Fruit fly (Drosophila melanogaster) whole organism, embryonic: ENCODE results near the gene CG42404.

ENCODE experiments used
- BEAF-32 ChIP-seq: fragments of 200-800 bp; sonication (Bioruptor generic); optimal IDR thresholded peaks from 3 replicates; lab custom pipeline; 2017; ENCODE audit warnings: missing biosample characterization, missing genetic modification characterization, mild to moderate bottlenecking, moderate library complexity, missing genetic modification reagents
- Bgb ChIP-seq: fragments of 200-800 bp; sonication (Bioruptor generic); IDR thresholded peaks from 2 replicates; pipeline ENCODE4 v1.3.6; 2022; ENCODE audit warnings: missing biosample characterization, missing genetic modification characterization; ENCODE audit not compliant: partially characterized antibody
- CG10274 ChIP-seq: fragments of 200-800 bp; sonication (Bioruptor generic); optimal IDR thresholded peaks from 3 replicates; lab custom pipeline; 2017; ENCODE audit warnings: missing biosample characterization, mild to moderate bottlenecking, missing genetic modification characterization
- CG12104 ChIP-seq: fragments of 200-800 bp; sonication (Bioruptor generic); optimal IDR thresholded peaks from 3 replicates; lab custom pipeline; 2016; ENCODE audit warnings: missing biosample characterization, missing genetic modification characterization
- CG12299 ChIP-seq: fragments of 200-800 bp; sonication (Bioruptor generic); optimal IDR thresholded peaks from 2 replicates; lab custom pipeline; 2018; ENCODE audit warnings: missing biosample characterization, mild to moderate bottlenecking, missing genetic modification characterization
- CG12659 ChIP-seq: fragments of 200-800 bp; sonication (Bioruptor generic); optimal IDR thresholded peaks from 3 replicates; lab custom pipeline; 2017; ENCODE audit warnings: mild to moderate bottlenecking, missing biosample characterization, missing genetic modification reagents, missing genetic modification characterization
- CG13287 ChIP-seq: fragments of 200-800 bp; sonication (Bioruptor generic); IDR thresholded peaks from 2 replicates; pipeline ENCODE4 v1.3.6; 2022; ENCODE audit warnings: missing biosample characterization, missing genetic modification characterization; ENCODE audit not compliant: partially characterized antibody
- CG13894 ChIP-seq: fragments of 200-800 bp; sonication (Bioruptor generic); optimal IDR thresholded peaks from 3 replicates; lab custom pipeline; 2018; ENCODE audit warnings: missing biosample characterization, mild to moderate bottlenecking, missing genetic modification characterization, moderate library complexity
- CG14014 ChIP-seq: fragments of 200-800 bp; sonication (Bioruptor generic); IDR thresholded peaks from 2 replicates; pipeline ENCODE4 v1.3.6; 2022; ENCODE audit warnings: missing biosample characterization, missing genetic modification characterization
- CG14965 ChIP-seq: fragments of 200-800 bp; sonication (Bioruptor generic); optimal IDR thresholded peaks from 2 replicates; lab custom pipeline; 2016; ENCODE audit warnings: missing biosample characterization, missing genetic modification characterization, borderline replicate concordance
- CG1603 ChIP-seq: fragments of 200-800 bp; sonication (Bioruptor generic); optimal IDR thresholded peaks from 2 replicates; lab custom pipeline; 2019; ENCODE audit warnings: missing biosample characterization, mild to moderate bottlenecking, missing genetic modification characterization, moderate library complexity
- CG17359 ChIP-seq: fragments of 200-800 bp; sonication (Bioruptor generic); optimal IDR thresholded peaks from 3 replicates; lab custom pipeline; 2018; ENCODE audit warnings: missing biosample characterization, mild to moderate bottlenecking, missing genetic modification characterization, moderate library complexity
- CG18599 ChIP-seq: fragments of 200-800 bp; sonication (Bioruptor generic); optimal IDR thresholded peaks from 3 replicates; lab custom pipeline; 2017; ENCODE audit warnings: missing biosample characterization, missing genetic modification characterization, mild to moderate bottlenecking, moderate library complexity, missing genetic modification reagents
- CG6272 ChIP-seq: fragments of 200-800 bp; sonication (Bioruptor generic); IDR thresholded peaks from 2 replicates; pipeline ENCODE4 v1.3.6; 2022; ENCODE audit warnings: missing biosample characterization, missing genetic modification characterization
- CG6689 ChIP-seq: fragments of 200-800 bp; sonication (Bioruptor generic); IDR thresholded peaks from 2 replicates; pipeline ENCODE4 v1.3.6; 2022; ENCODE audit warnings: missing biosample characterization, missing genetic modification characterization
- CG6813 ChIP-seq: fragments of 200-800 bp; sonication (Bioruptor generic); optimal IDR thresholded peaks from 2 replicates; lab custom pipeline; 2017; ENCODE audit warnings: missing biosample characterization, missing genetic modification characterization, mild to moderate bottlenecking, moderate library complexity, missing genetic modification reagents
- CG7963 ChIP-seq: fragments of 200-800 bp; sonication (Bioruptor generic); IDR thresholded peaks from 3 replicates; pipeline ENCODE4 v1.3.6; 2022; ENCODE audit warnings: missing biosample characterization, missing genetic modification characterization; ENCODE audit not compliant: partially characterized antibody
- CG8281 ChIP-seq: fragments of 200-800 bp; sonication (Bioruptor generic); optimal IDR thresholded peaks from 2 replicates; lab custom pipeline; 2018; ENCODE audit warnings: missing biosample characterization, mild to moderate bottlenecking, missing genetic modification characterization, moderate library complexity
- CG8290 ChIP-seq, 3 experiments: fragments of 200-800 bp; sonication (Bioruptor generic); optimal IDR thresholded peaks; 2 replicates each; lab custom pipeline; 2016 to 2019; ENCODE audit warnings: missing biosample characterization in 3 of 3, missing genetic modification characterization in 3 of 3, mild to moderate bottlenecking in 2 of 3, moderate library complexity in 1 of 3
- Dll ChIP-seq: fragments of 200-800 bp; sonication (Bioruptor generic); IDR thresholded peaks from 4 replicates; pipeline ENCODE4 v1.3.6; 2022; ENCODE audit warnings: missing biosample characterization, missing genetic modification characterization; ENCODE audit not compliant: partially characterized antibody
- Doc3 ChIP-seq: fragments of 200-800 bp; sonication (Bioruptor generic); IDR thresholded peaks from 3 replicates; pipeline ENCODE4 v1.3.6; 2022; ENCODE audit warnings: missing biosample characterization, missing genetic modification characterization; ENCODE audit not compliant: partially characterized antibody
- Dref ChIP-seq: fragments of 200-800 bp; sonication (Bioruptor generic); IDR thresholded peaks from 2 replicates; pipeline ENCODE4 v1.3.6; 2022; ENCODE audit warnings: missing biosample characterization, missing genetic modification characterization
- HLH4C ChIP-seq: fragments of 200-800 bp; sonication (Bioruptor generic); IDR thresholded peaks from 3 replicates; pipeline ENCODE4 v1.3.6; 2022; ENCODE audit warnings: missing biosample characterization, missing genetic modification characterization; ENCODE audit not compliant: partially characterized antibody
- Jarid2 ChIP-seq: fragments of 200-800 bp; sonication (Bioruptor generic); optimal IDR thresholded peaks from 3 replicates; lab custom pipeline; 2017; ENCODE audit warnings: mild to moderate bottlenecking, missing biosample characterization, missing genetic modification reagents, missing genetic modification characterization
- MESR4 ChIP-seq: fragments of 200-800 bp; sonication (Bioruptor generic); optimal IDR thresholded peaks from 2 replicates; lab custom pipeline; 2018; ENCODE audit warnings: missing biosample characterization, mild to moderate bottlenecking, missing genetic modification characterization, moderate library complexity
- Med ChIP-seq: fragments of 200-800 bp; sonication (Bioruptor generic); peaks from one replicate; lab custom pipeline; 2016; ENCODE audit warnings: missing biosample characterization, missing genetic modification characterization, mild to moderate bottlenecking, inconsistent platforms, moderate library complexity
- Opbp ChIP-seq: fragments of 200-800 bp; sonication (Bioruptor generic); IDR thresholded peaks from 3 replicates; pipeline ENCODE4 v1.3.6; 2022; ENCODE audit warnings: missing biosample characterization, missing genetic modification characterization; ENCODE audit not compliant: partially characterized antibody
- Scr ChIP-seq: fragments of 200-800 bp; sonication (Bioruptor generic); IDR thresholded peaks from 2 replicates; pipeline ENCODE4 v1.3.6; 2022; ENCODE audit warnings: missing biosample characterization, missing genetic modification characterization; ENCODE audit not compliant: partially characterized antibody
- ato ChIP-seq: fragments of 200-800 bp; sonication (Bioruptor generic); IDR thresholded peaks from 2 replicates; pipeline ENCODE4 v1.3.6; 2022; ENCODE audit warnings: missing biosample characterization, missing genetic modification characterization; ENCODE audit not compliant: partially characterized antibody
- bab2 ChIP-seq: fragments of 200-800 bp; sonication (Bioruptor generic); optimal IDR thresholded peaks from 2 replicates; lab custom pipeline; 2016; ENCODE audit warnings: missing biosample characterization, missing genetic modification characterization
- chinmo ChIP-seq: fragments of 200-800 bp; sonication (Bioruptor generic); IDR thresholded peaks from 4 replicates; pipeline ENCODE4 v1.3.6; 2022; ENCODE audit warnings: missing biosample characterization, missing genetic modification characterization; ENCODE audit not compliant: partially characterized antibody
- ci ChIP-seq: fragments of 200-800 bp; sonication (Bioruptor generic); IDR thresholded peaks from 3 replicates; pipeline ENCODE4 v1.3.6; 2022; ENCODE audit warnings: missing biosample characterization, missing genetic modification characterization
- dpn ChIP-seq, 2 experiments: fragments of 200-800 bp; sonication (Bioruptor generic); optimal IDR thresholded peaks; 3 replicates each; lab custom pipeline; 2016; ENCODE audit warnings: missing biosample characterization in 2 of 2, missing genetic modification characterization in 2 of 2
- grau ChIP-seq: fragments of 200-800 bp; optimal IDR thresholded peaks from 3 replicates; lab custom pipeline; 2019; ENCODE audit warnings: missing biosample characterization, mild to moderate bottlenecking, missing genetic modification characterization, moderate library complexity
- grn ChIP-seq: fragments of 200-800 bp; sonication (Bioruptor generic); optimal IDR thresholded peaks from 3 replicates; lab custom pipeline; 2017; ENCODE audit warnings: missing biosample characterization, missing genetic modification characterization
- gro ChIP-seq: fragments of 200-800 bp; sonication (Bioruptor generic); optimal IDR thresholded peaks from 2 replicates; lab custom pipeline; 2016; ENCODE audit warnings: missing biosample characterization, missing genetic modification characterization
- hb ChIP-seq: fragments of 200-800 bp; sonication (Bioruptor generic); IDR thresholded peaks from 3 replicates; pipeline ENCODE4 v1.3.6; 2022; ENCODE audit warnings: missing biosample characterization, missing genetic modification characterization; ENCODE audit not compliant: partially characterized antibody
- oc ChIP-seq: fragments of 200-800 bp; sonication (Bioruptor generic); optimal IDR thresholded peaks from 2 replicates; lab custom pipeline; 2018; ENCODE audit warnings: missing biosample characterization, mild to moderate bottlenecking, missing genetic modification characterization, moderate library complexity
- repo ChIP-seq: fragments of 200-800 bp; sonication (Bioruptor generic); optimal IDR thresholded peaks from 2 replicates; lab custom pipeline; 2016; ENCODE audit warnings: missing biosample characterization, missing genetic modification characterization
- sens ChIP-seq: fragments of 200-800 bp; sonication (Bioruptor generic); peaks from one replicate; lab custom pipeline; 2016; ENCODE audit warnings: missing biosample characterization, missing genetic modification characterization
- sisA ChIP-seq: fragments of 200-800 bp; sonication (Bioruptor generic); IDR thresholded peaks from 2 replicates; pipeline ENCODE4 v1.3.6; 2022; ENCODE audit warnings: missing biosample characterization, missing genetic modification characterization
- stwl ChIP-seq: fragments of 200-800 bp; sonication (Bioruptor generic); optimal IDR thresholded peaks from 3 replicates; lab custom pipeline; 2018; ENCODE audit warnings: missing biosample characterization, mild to moderate bottlenecking, missing genetic modification characterization, moderate library complexity
- tio ChIP-seq: fragments of 200-800 bp; sonication (Bioruptor generic); optimal IDR thresholded peaks from 2 replicates; lab custom pipeline; 2017; ENCODE audit warnings: missing biosample characterization, missing genetic modification characterization, inconsistent platforms
- unc-4 ChIP-seq: fragments of 200-800 bp; sonication (Bioruptor generic); IDR thresholded peaks from 2 replicates; pipeline ENCODE4 v1.3.6; 2022; ENCODE audit warnings: missing biosample characterization, missing genetic modification characterization; ENCODE audit not compliant: partially characterized antibody
- vvl ChIP-seq: fragments of 200-800 bp; sonication (Bioruptor generic); IDR thresholded peaks from 2 replicates; pipeline ENCODE4 v1.3.6; 2022; ENCODE audit warnings: missing biosample characterization, missing genetic modification characterization

Gene CG42404

dm6 chr3R:15205223-15205622 lies 44.7 kb upstream of the CG42404 start (continued):
- TF ChIP-seq CG12299 (no peak), dpn (GFP tag; optimal IDR thresholded peaks at IDR 0.05; lab: Kevin White, UChicago) (no peak), grn (GFP tag; lab: Kevin White, UChicago) (no peak), Dll (GFP tag; lab: Robert Waterston, UW) (no peak), CG12104 (GFP tag; lab: Kevin White, UChicago) (no peak), gro (GFP tag; lab: Kevin White, UChicago) (no peak), CG6272 (GFP tag; lab: Robert Waterston, UW) (no peak), CG8281 (tag; lab: Kevin White, UChicago) (no peak), grau (tag; lab: Kevin White, UChicago) (no peak), CG14965 (GFP tag; lab: Kevin White, UChicago) (no peak), CG7963 (GFP tag; lab: Robert Waterston, UW) (0 out of 3 replicates have a peak, but pooled peaks have one; percentile 19), CG18599 (GFP tag; lab: Kevin White, UChicago) (no peak), chinmo (GFP tag; lab: Robert Waterston, UW) (0 out of 4 replicates have a peak, but pooled peaks have one; percentile 35), sens (peak; percentile 40)

dm6 chr3R:15206273-15206672 lies 43.6 kb upstream of the CG42404 start, which contains the start of gene Spn88Ea:
Spn88Ea (minus strand) TSS chr3R:15206447.
- TF ChIP-seq sisA (GFP tag; lab: Robert Waterston, UW) (no peak), CG7963 (GFP tag; lab: Robert Waterston, UW) (0 out of 3 replicates have a peak, but pooled peaks have one; percentile 47), stwl (tag; lab: Kevin White, UChicago) (peak; percentile 30), CG6813 (GFP tag; lab: Kevin White, UChicago) (no peak), Jarid2 (no peak), hb (GFP tag; lab: Robert Waterston, UW) (no peak), Doc3 (GFP tag; lab: Robert Waterston, UW) (peak; percentile 44; the same call in 1 of the 3 replicates), BEAF-32 (GFP tag; lab: Kevin White, UChicago) (peak; percentile 40), CG8290 (GFP tag; optimal IDR thresholded peaks at IDR 0.05; lab: Kevin White, UChicago) (no peak), CG8290 (tag; optimal IDR thresholded peaks at IDR 0.05; lab: Kevin White, UChicago) (peak in 1 of 2 experiments; percentile 57), CG12659 (peak; percentile 20), CG13894 (tag; lab: Kevin White, UChicago) (peak; percentile 43), Dref (GFP tag; lab: Robert Waterston, UW) (peak; percentile 65), Med (peak; percentile 70), CG1603 (tag; lab: Kevin White, UChicago) (peak; percentile 37), oc (peak; percentile 65), CG17359 (tag; lab: Kevin White, UChicago) (peak; percentile 16), Opbp (peak; percentile 36; the same call in 1 of the 3 replicates), ci (peak; percentile 38; the same call in 1 of the 3 replicates), CG10274 (GFP tag; lab: Kevin White, UChicago) (no peak), unc-4 (GFP tag; lab: Robert Waterston, UW) (peak; percentile 39; the same call in 1 of the 2 replicates), CG13287 (GFP tag; lab: Robert Waterston, UW) (peak; percentile 44), gro (GFP tag; lab: Kevin White, UChicago) (peak; percentile 22), Bgb (peak; percentile 54), ato (GFP tag; lab: Robert Waterston, UW) (0 out of 2 replicates have a peak, but pooled peaks have one; percentile 26), vvl (GFP tag; lab: Robert Waterston, UW) (peak; percentile 70), tio (no peak), repo (GFP tag; lab: Kevin White, UChicago) (no peak), HLH4C (GFP tag; lab: Robert Waterston, UW) (peak; percentile 55), MESR4 (GFP tag; lab: Kevin White, UChicago) (peak; percentile 18), CG14014 (GFP tag; lab: Robert Waterston, UW) (0 out of 2 replicates have a peak, but pooled peaks have one; percentile 22), CG6689 (0 out of 2 replicates have a peak, but pooled peaks have one; percentile 5), Scr (GFP tag; lab: Robert Waterston, UW) (0 out of 2 replicates have a peak, but pooled peaks have one; percentile 19), bab2 (GFP tag; lab: Kevin White, UChicago) (no peak)
